Fruit fly (Drosophila melanogaster) whole organism, embryonic: ENCODE measurements around the gene CG2818.

ENCODE experiments used
- Ada2b ChIP-seq: fragments of 200-800 bp; sonication (Bioruptor generic); IDR thresholded peaks from 2 replicates; pipeline ENCODE4 v1.3.6; 2022; ENCODE audit warnings: missing biosample characterization, missing genetic modification characterization
- B-H1 ChIP-seq: fragments of 200-800 bp; sonication (Bioruptor generic); IDR thresholded peaks from 3 replicates; pipeline ENCODE4 v1.3.6; 2022; ENCODE audit warnings: missing biosample characterization, missing genetic modification characterization
- CG2712 ChIP-seq: fragments of 200-800 bp; optimal IDR thresholded peaks from 3 replicates; lab custom pipeline; 2019; ENCODE audit warnings: missing biosample characterization, mild to moderate bottlenecking, missing genetic modification characterization, moderate library complexity
- CG34224 ChIP-seq: fragments of 200-800 bp; sonication (Bioruptor generic); IDR thresholded peaks from 3 replicates; pipeline ENCODE4 v1.3.6; 2022; ENCODE audit warnings: missing biosample characterization, missing genetic modification characterization; ENCODE audit not compliant: partially characterized antibody
- CG9876 ChIP-seq: fragments of 200-800 bp; sonication (Bioruptor generic); optimal IDR thresholded peaks from 2 replicates; lab custom pipeline; 2016; ENCODE audit warnings: missing biosample characterization, missing genetic modification characterization
- Drgx ChIP-seq: fragments of 200-800 bp; sonication (Bioruptor generic); IDR thresholded peaks from 2 replicates; pipeline ENCODE4 v1.3.6; 2022; ENCODE audit warnings: missing biosample characterization, missing genetic modification characterization
- E2f1 ChIP-seq: fragments of 200-800 bp; sonication (Bioruptor generic); IDR thresholded peaks from 2 replicates; pipeline ENCODE4 v1.3.6; 2022; ENCODE audit warnings: missing biosample characterization, missing genetic modification characterization
- Eip74EF ChIP-seq, 2 experiments: fragments of 200-800 bp in 1 of 2; fragments of >200 bp in 1 of 2; sonication (Bioruptor generic) in 1 of 2; optimal IDR thresholded peaks; 2 replicates each; lab custom pipeline; 2017 to 2019; ENCODE audit warnings: missing biosample characterization in 2 of 2, missing genetic modification characterization in 2 of 2, mild to moderate bottlenecking in 1 of 2, moderate library complexity in 1 of 2
- pfk ChIP-seq: fragments of 200-800 bp; sonication (Bioruptor generic); optimal IDR thresholded peaks from 2 replicates; lab custom pipeline; 2018; ENCODE audit warnings: missing biosample characterization, mild to moderate bottlenecking, missing genetic modification characterization, moderate library complexity
- shn ChIP-seq: fragments of 200-800 bp; sonication (Bioruptor generic); optimal IDR thresholded peaks from 3 replicates; lab custom pipeline; 2016; ENCODE audit warnings: missing biosample characterization, missing genetic modification characterization

- no peak for TF ChIP-seq CG2712 (tag; lab: Kevin White, UChicago)
- TF ChIP-seq E2f1 = no peak
- TF ChIP-seq Ada2b = no peak
- TF ChIP-seq Eip74EF (GFP tag; optimal IDR thresholded peaks at IDR 0.05; lab: Kevin White, UChicago) = no peak
- TF ChIP-seq pfk (GFP tag; lab: Kevin White, UChicago) = no peak
- no peak for TF ChIP-seq CG34224
- no peak for TF ChIP-seq Drgx (GFP tag; lab: Robert Waterston, UW)
- no peak for TF ChIP-seq shn (GFP tag; lab: Kevin White, UChicago)
- TF ChIP-seq CG9876 (GFP tag; lab: Kevin White, UChicago) = no peak
- no peak for TF ChIP-seq B-H1 (GFP tag; lab: Robert Waterston, UW)
These were observed 491 bp downstream of the CG2818 start for dm6 chr2L:3713545-3714156.
